Fruit fly (Drosophila melanogaster) S2 (cell line): ENCODE results near the gene Ilp2.

Experiments used
- CG8478 ChIP-seq: fragments of >200 bp; optimal IDR thresholded peaks from 2 replicates; lab custom pipeline; 2018
- CTCF ChIP-seq, 2 experiments: fragments of >200 bp; optimal IDR thresholded peaks; 2 replicates each; lab custom pipeline; 2018

DNA sequence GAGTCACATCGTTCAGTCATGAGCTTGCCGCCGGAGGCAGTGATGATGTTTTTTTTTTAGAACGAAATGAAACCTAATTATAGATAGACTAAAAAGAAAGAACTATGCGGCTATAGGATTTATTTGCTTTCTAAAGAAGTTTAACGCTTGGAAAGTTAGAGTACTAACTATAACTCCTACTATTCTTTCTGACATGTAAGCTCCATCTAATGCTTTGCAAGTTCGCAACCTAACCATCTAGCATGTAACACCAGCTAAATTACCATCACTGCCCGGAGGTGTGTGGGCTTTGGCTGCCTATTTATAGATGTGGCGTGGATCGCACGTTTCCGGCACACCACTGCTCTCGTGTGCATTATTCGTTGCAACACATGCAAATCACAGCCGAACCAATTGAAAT is 42.5 kb downstream of the Ilp2 start:
- no peak for TF ChIP-seq CTCF (optimal IDR thresholded peaks at IDR 0.05; lab: Kevin White, UChicago)
- TF ChIP-seq CG8478 (lab: Kevin White, UChicago): no peak
